Worm (Caenorhabditis elegans) whole organism, mixed stage, embryonic: ENCODE measurements around the gene R07D5.2.

Experiments used
- nhr-12 ChIP-seq: fragments of 150-350 bp; optimal IDR thresholded peaks from 2 replicates; lab custom pipeline; 2014; ENCODE audit warnings: missing biosample characterization, missing genetic modification characterization
- nhr-237 ChIP-seq: fragments of 150-350 bp; optimal IDR thresholded peaks from 2 replicates; lab custom pipeline; 2014; ENCODE audit warnings: missing biosample characterization, missing genetic modification characterization
- nhr-76 ChIP-seq: sonication (generic microtip); optimal IDR thresholded peaks from 2 replicates; lab custom pipeline; 2017; ENCODE audit warnings: missing biosample characterization, missing genetic modification characterization
- pha-4 ChIP-seq: fragments of 150-350 bp; optimal IDR thresholded peaks from 2 replicates; lab custom pipeline; 2018; ENCODE audit warnings: missing biosample characterization, missing genetic modification reagents, missing genetic modification characterization
- unc-39 ChIP-seq: fragments of 150-350 bp; optimal IDR thresholded peaks from 2 replicates; lab custom pipeline; 2014; ENCODE audit warnings: missing biosample characterization, missing genetic modification characterization
- unc-62 ChIP-seq: fragments of 150-350 bp; optimal IDR thresholded peaks from 2 replicates; lab custom pipeline; 2014; ENCODE audit warnings: missing biosample characterization, missing genetic modification reagents, missing genetic modification characterization

ce11 chrX:15125138-15125537 lies 8.7 kb upstream of the R07D5.2 start:
- TF ChIP-seq nhr-12 (tag; lab: Kevin White, UChicago) (no peak), unc-62 (GFP tag; lab: Kevin White, UChicago) (no peak), nhr-76 (tag; lab: Kevin White, UChicago) (no peak), pha-4 (no peak), unc-39 (tag; lab: Kevin White, UChicago) (no peak), nhr-237 (tag; lab: Kevin White, UChicago) (no peak)
